Worm (Caenorhabditis elegans) whole organism, L4 larva: ENCODE measurements around the gene T24A6.7.
"Not testable (repeated sequence)": the region's sequence is repeated elsewhere in the genome, so short reads cannot be mapped to it uniquely, and the experiment has no call there.

Experiments used
- D1046.2 ChIP-seq: fragments of 200-800 bp; sonication (Bioruptor generic); IDR thresholded peaks from 2 replicates; pipeline ENCODE4 v1.3.6; 2022; ENCODE audit warnings: missing genetic modification characterization, missing compliant biosample characterization
- F49E8.2 ChIP-seq: sonication (generic microtip); optimal IDR thresholded peaks from 2 replicates; lab custom pipeline; 2016; ENCODE audit warnings: missing compliant biosample characterization, mild to moderate bottlenecking, missing genetic modification characterization, borderline replicate concordance
- R02D3.7 ChIP-seq: fragments of 150-350 bp; sonication (generic microtip); optimal IDR thresholded peaks from 3 replicates; lab custom pipeline; 2014; ENCODE audit warnings: missing biosample characterization, missing genetic modification characterization
- Y48G9A.11 ChIP-seq: fragments of 200-800 bp; sonication (Bioruptor generic); IDR thresholded peaks from 2 replicates; pipeline ENCODE4 v1.3.6; 2022; ENCODE audit warnings: missing genetic modification reagents, missing genetic modification characterization, missing compliant biosample characterization
- aha-1 ChIP-seq: fragments of 150-350 bp; peaks from one replicate; lab custom pipeline; 2014; ENCODE audit warnings: missing biosample characterization, missing genetic modification characterization
- aly-2 ChIP-seq: sonication (generic microtip); optimal IDR thresholded peaks from 2 replicates; lab custom pipeline; 2018; ENCODE audit warnings: missing biosample characterization, missing genetic modification characterization
- ceh-32 ChIP-seq: sonication (generic microtip); optimal IDR thresholded peaks from 2 replicates; lab custom pipeline; 2016; ENCODE audit warnings: mild to moderate bottlenecking, missing genetic modification characterization, missing compliant biosample characterization; ENCODE audit not compliant: poor library complexity
- cey-2 ChIP-seq: sonication (generic microtip); optimal IDR thresholded peaks from 3 replicates; lab custom pipeline; 2017; ENCODE audit warnings: missing genetic modification characterization, mild to moderate bottlenecking, missing compliant biosample characterization, antibody characterized with exemption, borderline replicate concordance; ENCODE audit not compliant: insufficient read depth
- ctbp-1 ChIP-seq: fragments of 200-800 bp; sonication (Bioruptor generic); IDR thresholded peaks from 2 replicates; pipeline ENCODE4 v1.3.6; 2022; ENCODE audit warnings: missing genetic modification reagents, missing genetic modification characterization, missing compliant biosample characterization
- daf-19 ChIP-seq: fragments of 200-800 bp; sonication (Bioruptor generic); conservative IDR thresholded peaks from 2 replicates; pipeline ENCODE4 v1.3.6; 2022; ENCODE audit warnings: missing genetic modification characterization, missing compliant biosample characterization
- daf-8 ChIP-seq: fragments of 200-800 bp; sonication (Bioruptor generic); IDR thresholded peaks from 2 replicates; pipeline ENCODE4 v1.3.6; 2022; ENCODE audit warnings: missing genetic modification characterization, missing compliant biosample characterization
- dve-1 ChIP-seq: sonication (generic microtip); optimal IDR thresholded peaks from 2 replicates; lab custom pipeline; 2017; ENCODE audit warnings: antibody characterized with exemption, mild to moderate bottlenecking, missing genetic modification characterization, missing compliant biosample characterization; ENCODE audit not compliant: insufficient read depth
- lin-29 ChIP-seq: fragments of 200-800 bp; sonication (Bioruptor generic); IDR thresholded peaks from 2 replicates; pipeline ENCODE4 v1.3.6; 2022; ENCODE audit warnings: missing genetic modification reagents, missing genetic modification characterization, missing compliant biosample characterization
- lsy-2 ChIP-seq, 2 experiments: fragments of 150-350 bp in 1 of 2; sonication (generic microtip) in 1 of 2; optimal IDR thresholded peaks; 2 replicates each; lab custom pipeline; 2014 to 2017; ENCODE audit warnings: missing biosample characterization in 2 of 2, missing genetic modification characterization in 2 of 2
- madf-9 ChIP-seq: fragments of 200-800 bp; sonication (Bioruptor generic); conservative IDR thresholded peaks from 2 replicates; pipeline ENCODE4 v1.3.6; 2022; ENCODE audit warnings: missing genetic modification reagents, missing genetic modification characterization, missing compliant biosample characterization
- nhr-10 ChIP-seq: fragments of 150-350 bp; optimal IDR thresholded peaks from 2 replicates; lab custom pipeline; 2014; ENCODE audit warnings: missing biosample characterization, missing genetic modification characterization
- nhr-102 ChIP-seq: sonication (generic microtip); optimal IDR thresholded peaks from 2 replicates; lab custom pipeline; 2016; ENCODE audit warnings: mild to moderate bottlenecking, missing genetic modification characterization, moderate library complexity, missing compliant biosample characterization
- nhr-11 ChIP-seq: fragments of 150-350 bp; optimal IDR thresholded peaks from 2 replicates; lab custom pipeline; 2014; ENCODE audit warnings: missing biosample characterization, missing genetic modification characterization
- nhr-111 ChIP-seq: fragments of 200-800 bp; sonication (Bioruptor generic); optimal IDR thresholded peaks from 2 replicates; lab custom pipeline; 2018; ENCODE audit warnings: mild to moderate bottlenecking, missing genetic modification characterization, missing compliant biosample characterization
- nhr-28 ChIP-seq: fragments of 150-350 bp; optimal IDR thresholded peaks from 2 replicates; lab custom pipeline; 2014; ENCODE audit warnings: missing biosample characterization, missing genetic modification characterization
- nhr-41 ChIP-seq: fragments of 200-800 bp; sonication (Bioruptor generic); IDR thresholded peaks from 2 replicates; pipeline ENCODE4 v1.3.6; 2022; ENCODE audit warnings: missing genetic modification reagents, missing genetic modification characterization, missing compliant biosample characterization
- nhr-6 ChIP-seq: fragments of 150-350 bp; optimal IDR thresholded peaks from 2 replicates; lab custom pipeline; 2014; ENCODE audit warnings: missing biosample characterization, missing genetic modification characterization
- set-16 ChIP-seq: fragments of 200-800 bp; sonication (Bioruptor generic); IDR thresholded peaks from 2 replicates; pipeline ENCODE4 v1.3.6; 2022; ENCODE audit warnings: missing genetic modification reagents, missing genetic modification characterization, missing compliant biosample characterization
- snpc-4 ChIP-seq: fragments of 150-350 bp; optimal IDR thresholded peaks from 2 replicates; lab custom pipeline; 2014; ENCODE audit warnings: missing biosample characterization, missing genetic modification characterization
- spr-1 ChIP-seq: sonication (generic microtip); optimal IDR thresholded peaks from 2 replicates; lab custom pipeline; 2016; ENCODE audit warnings: mild to moderate bottlenecking, missing genetic modification characterization, missing compliant biosample characterization
- tag-97 ChIP-seq: fragments of 200-800 bp; sonication (Bioruptor generic); IDR thresholded peaks from 2 replicates; pipeline ENCODE4 v1.3.6; 2022; ENCODE audit warnings: missing genetic modification characterization, missing compliant biosample characterization
- unc-39 ChIP-seq: sonication (generic microtip); optimal IDR thresholded peaks from 2 replicates; lab custom pipeline; 2017; ENCODE audit warnings: missing biosample characterization, missing genetic modification characterization
- zfp-2 ChIP-seq: sonication (generic microtip); optimal IDR thresholded peaks from 2 replicates; lab custom pipeline; 2016; ENCODE audit warnings: mild to moderate bottlenecking, missing genetic modification characterization, missing compliant biosample characterization
- zip-2 ChIP-seq: fragments of 150-350 bp; optimal IDR thresholded peaks from 2 replicates; lab custom pipeline; 2014; ENCODE audit warnings: missing biosample characterization, missing genetic modification characterization

T24A6.7 gene

DNA sequence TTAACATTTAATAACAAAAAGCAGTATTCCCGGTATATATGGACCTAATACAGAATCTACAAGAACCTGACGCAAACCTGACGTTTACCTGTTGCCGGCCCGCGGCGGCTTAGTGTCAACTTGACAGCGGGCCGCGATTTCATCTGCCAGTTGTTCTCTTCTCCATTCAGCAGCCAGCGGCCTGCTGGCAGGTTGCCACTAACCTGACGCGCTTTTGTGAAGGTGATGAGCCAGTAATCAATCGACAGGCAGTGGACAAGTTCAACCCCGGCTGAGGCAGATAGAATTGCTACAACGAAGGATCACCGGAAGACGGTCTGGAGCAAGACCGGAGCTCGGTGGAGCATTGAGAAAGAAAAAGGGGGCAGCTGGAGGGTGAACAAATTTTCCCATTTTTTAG lies 34.6 kb downstream of the T24A6.7 start:
- TF ChIP-seq set-16, result peak; percentile 58; the same call in 1 of the 2 replicates

- not testable (repeated sequence) for TF ChIP-seq daf-8 (GFP tag; lab: Robert Waterston, UW); aha-1 (tag; lab: Kevin White, UChicago); nhr-11
Measured at ce11 chrV:3562824-3563223, 37.8 kb downstream of the T24A6.7 start, which contains the start of gene T24A6.16. Gene T24A6.16, minus strand, starts transcription at chrV:3562924.

DNA sequence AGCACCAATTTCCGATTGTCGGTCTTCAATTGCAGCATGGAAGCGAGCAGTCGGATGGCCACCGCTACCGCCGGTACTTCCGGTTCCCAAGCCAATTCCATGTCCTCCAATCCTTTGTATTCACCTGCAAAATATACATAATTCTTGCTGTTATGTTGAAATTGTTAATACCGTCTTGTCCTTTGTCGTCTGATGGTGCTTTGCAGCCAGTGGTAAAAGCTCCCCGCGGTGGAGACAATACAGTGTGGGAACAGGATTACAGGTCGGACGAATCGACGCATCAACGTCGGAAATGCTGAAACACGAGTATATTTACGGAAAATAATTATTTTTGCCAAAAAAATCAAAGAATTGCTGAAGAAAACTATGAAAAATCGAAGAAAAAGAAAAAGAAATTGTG lies 39.3 kb downstream of the T24A6.7 start, which contains the start of gene T24A6.17:
TSS of gene T24A6.17 (minus strand) at position 101 of the 400 bp plus-strand sequence.
- TF ChIP-seq lsy-2 (tag; optimal IDR thresholded peaks at IDR 0.05; lab: Kevin White, UChicago); lin-29 (GFP tag; lab: Robert Waterston, UW); snpc-4: not testable (repeated sequence)

- TF ChIP-seq nhr-102 (tag; lab: Kevin White, UChicago); nhr-41; F49E8.2 (tag; lab: Kevin White, UChicago): not testable (repeated sequence)
Measured at ce11 chrV:3570695-3571094, 45.6 kb downstream of the T24A6.7 start, which contains the start of gene F40C5.2. Gene F40C5.2, plus strand, starts transcription at chrV:3570995.

ce11 chrV:3572408-3572807 lies 47.3 kb downstream of the T24A6.7 start, which contains the start of gene F40C5.1:
Gene F40C5.1, plus strand, starts transcription at chrV:3572708.
- not testable (repeated sequence) for TF ChIP-seq Y48G9A.11 (GFP tag; lab: Robert Waterston, UW); ceh-32 (tag; lab: Kevin White, UChicago); nhr-6

- TF ChIP-seq tag-97 (GFP tag; lab: Robert Waterston, UW) (no peak), ctbp-1 (GFP tag; lab: Robert Waterston, UW) (no peak), zfp-2 (tag; lab: Kevin White, UChicago) (no peak), lin-29 (GFP tag; lab: Robert Waterston, UW) (no peak), nhr-10 (tag; lab: Kevin White, UChicago) (no peak), daf-19 (GFP tag; lab: Robert Waterston, UW) (no peak), spr-1 (tag; lab: Kevin White, UChicago) (no peak), nhr-111 (GFP tag; lab: Kevin White, UChicago) (no peak), nhr-28 (tag; lab: Kevin White, UChicago) (no peak), R02D3.7 (no peak), nhr-6 (no peak), D1046.2 (GFP tag; lab: Robert Waterston, UW) (no peak), cey-2 (no peak), dve-1 (tag; lab: Kevin White, UChicago) (no peak), unc-39 (tag; lab: Kevin White, UChicago) (no peak), madf-9 (GFP tag; lab: Robert Waterston, UW) (no peak), aly-2 (tag; lab: Kevin White, UChicago) (no peak), nhr-102 (tag; lab: Kevin White, UChicago) (no peak), zip-2 (tag; lab: Kevin White, UChicago) (no peak), set-16 (no peak)
- TF ChIP-seq, all 104 proteins: peak for 0
Measured at ce11 chrV:3575759-3576158, 50.7 kb downstream of the T24A6.7 start, which contains the start of gene grl-27. Gene grl-27, minus strand, starts transcription at chrV:3575859.
